Worm (Caenorhabditis elegans) whole organism, young adult: Measurements from ENCODE around the gene Y37E11AL.9.
A peak's percentile ranks its signal among the peaks of the same experiment; 100 is the strongest.

Experiments used
- T07F8.4 ChIP-seq: sonication (generic microtip); optimal IDR thresholded peaks from 2 replicates; lab custom pipeline; 2016; ENCODE audit warnings: mild to moderate bottlenecking, missing genetic modification characterization, moderate library complexity, missing compliant biosample characterization
- T26A5.8 ChIP-seq: sonication (generic microtip); optimal IDR thresholded peaks from 2 replicates; lab custom pipeline; 2016; ENCODE audit warnings: missing genetic modification characterization, missing compliant biosample characterization
- atf-7 ChIP-seq: sonication (generic microtip); optimal IDR thresholded peaks from 2 replicates; lab custom pipeline; 2017; ENCODE audit warnings: mild to moderate bottlenecking, missing genetic modification characterization, missing compliant biosample characterization
- attf-5 ChIP-seq: fragments of 200-800 bp; sonication (Bioruptor generic); optimal IDR thresholded peaks from 2 replicates; lab custom pipeline; 2018; ENCODE audit warnings: mild to moderate bottlenecking, missing genetic modification characterization, missing compliant biosample characterization
- cebp-1 ChIP-seq, 2 experiments: fragments of 200-800 bp in 1 of 2; sonication (Bioruptor generic) in 1 of 2; sonication (generic microtip) in 1 of 2; IDR thresholded peaks in 1 of 2; optimal IDR thresholded peaks in 1 of 2; 2 replicates each; pipeline versions ENCODE4 v1.3.6 to Lab custom; 2017 to 2022; ENCODE audit warnings: missing compliant biosample characterization in 2 of 2, missing genetic modification characterization in 2 of 2, mild to moderate bottlenecking in 1 of 2, missing genetic modification reagents in 1 of 2, moderate library complexity in 1 of 2
- cebp-2 ChIP-seq: fragments of 200-800 bp; sonication (Bioruptor generic); IDR thresholded peaks from 2 replicates; pipeline ENCODE4 v1.3.6; 2022; ENCODE audit warnings: missing genetic modification characterization, missing compliant biosample characterization
- ekl-4 ChIP-seq: fragments of 200-800 bp; sonication (Bioruptor generic); IDR thresholded peaks from 2 replicates; pipeline ENCODE4 v1.3.6; 2022; ENCODE audit warnings: missing genetic modification reagents, missing genetic modification characterization, missing compliant biosample characterization
- madf-10 ChIP-seq: sonication (generic microtip); optimal IDR thresholded peaks from 2 replicates; lab custom pipeline; 2016; ENCODE audit warnings: mild to moderate bottlenecking, missing genetic modification characterization, missing compliant biosample characterization
- pbrm-1 ChIP-seq: fragments of 200-800 bp; sonication (Bioruptor generic); IDR thresholded peaks from 2 replicates; pipeline ENCODE4 v1.3.6; 2022; ENCODE audit warnings: missing genetic modification reagents, missing genetic modification characterization, missing compliant biosample characterization
- snpc-1.3 ChIP-seq: sonication (generic microtip); optimal IDR thresholded peaks from 2 replicates; lab custom pipeline; 2017; ENCODE audit warnings: missing genetic modification characterization, mild to moderate bottlenecking, missing compliant biosample characterization, antibody characterized with exemption, moderate library complexity, missing genotype, missing genetic modification reagents; ENCODE audit not compliant: insufficient read depth
- snpc-4 ChIP-seq, 5 experiments: fragments of 150-350 bp in 1 of 5; sonication (generic microtip) in 4 of 5; optimal IDR thresholded peaks; 2 replicates each; lab custom pipeline; 2014 to 2018; ENCODE audit warnings: missing genetic modification characterization in 5 of 5, missing biosample characterization in 3 of 5, antibody characterized with exemption in 2 of 5, mild to moderate bottlenecking in 2 of 5, missing compliant biosample characterization in 2 of 5, missing genotype in 2 of 5, moderate library complexity in 2 of 5, missing genetic modification reagents in 1 of 5
- unc-130 ChIP-seq: sonication (generic microtip); optimal IDR thresholded peaks from 2 replicates; lab custom pipeline; 2016; ENCODE audit warnings: missing genetic modification reagents, missing genetic modification characterization, missing compliant biosample characterization
- unc-62 ChIP-seq: fragments of 150-350 bp; optimal IDR thresholded peaks from 2 replicates; lab custom pipeline; 2014; ENCODE audit warnings: missing biosample characterization, missing genetic modification reagents, missing genetic modification characterization

DNA sequence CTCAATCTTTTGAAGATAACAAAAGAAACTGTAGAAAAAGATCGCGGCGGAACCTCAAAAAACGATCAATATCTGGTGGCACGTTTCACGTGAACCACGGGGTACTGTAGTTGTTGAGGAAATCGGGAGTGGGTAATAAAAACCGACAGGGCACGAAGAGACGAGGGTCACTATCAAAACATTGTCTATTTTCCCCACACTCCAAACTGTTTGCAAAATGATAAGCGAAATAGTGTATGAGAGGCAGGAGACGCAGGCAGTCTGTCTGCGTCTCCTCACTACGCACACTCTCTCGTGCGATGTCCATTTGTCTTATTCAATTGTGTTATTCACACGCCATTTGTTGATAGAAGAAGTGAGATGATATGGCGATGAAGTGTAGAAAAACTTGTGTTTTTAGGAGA lies 47.0 kb downstream of the Y37E11AL.9 start:
- TF ChIP-seq unc-62 (GFP tag; lab: Kevin White, UChicago) (no peak), unc-130 (GFP tag; lab: Kevin White, UChicago) (no peak), ekl-4 (GFP tag; lab: Robert Waterston, UW) (no peak), cebp-1 (GFP tag; IDR thresholded peaks at IDR 0.05; lab: Robert Waterston, UW) (no peak), cebp-1 (tag; optimal IDR thresholded peaks at IDR 0.05; lab: Kevin White, UChicago) (peak; percentile 14), T07F8.4 (tag; lab: Kevin White, UChicago) (no peak), T26A5.8 (tag; lab: Kevin White, UChicago) (no peak), snpc-4 (GFP tag; optimal IDR thresholded peaks at IDR 0.05; lab: Kevin White, UChicago) (no peak), snpc-4 (tag; optimal IDR thresholded peaks at IDR 0.05; lab: Kevin White, UChicago) (no peak), snpc-1.3 (tag; lab: Kevin White, UChicago) (no peak), atf-7 (tag; lab: Kevin White, UChicago) (no peak), pbrm-1 (no peak), attf-5 (GFP tag; lab: Kevin White, UChicago) (no peak), cebp-2 (no peak), madf-10 (tag; lab: Kevin White, UChicago) (no peak)
